Worm (Caenorhabditis elegans) whole organism, L1 larva: ENCODE results near the gene asp-13.

Source experiments
- ces-1 ChIP-seq: fragments of 150-350 bp; optimal IDR thresholded peaks from 2 replicates; lab custom pipeline; 2014; ENCODE audit warnings: missing biosample characterization, missing genetic modification reagents, missing genetic modification characterization
- elt-3 ChIP-seq, 6 experiments: fragments of 150-350 bp in 1 of 6; sonication (generic microtip); optimal IDR thresholded peaks; 2 replicates each; lab custom pipeline; 2017 to 2018; ENCODE audit warnings: missing biosample characterization in 6 of 6, missing genetic modification characterization in 6 of 6, inconsistent platforms in 1 of 6
- hlh-17 ChIP-seq: fragments of 200-800 bp; sonication (Bioruptor generic); optimal IDR thresholded peaks from 2 replicates; lab custom pipeline; 2018; ENCODE audit warnings: missing genetic modification characterization, mild to moderate bottlenecking, missing compliant biosample characterization, moderate library complexity, borderline replicate concordance
- lin-14 ChIP-seq: fragments of 200-800 bp; sonication (Bioruptor generic); optimal IDR thresholded peaks from 2 replicates; lab custom pipeline; 2018; ENCODE audit warnings: mild to moderate bottlenecking, missing genetic modification characterization, moderate library complexity, missing compliant biosample characterization
- lsy-2 ChIP-seq, 2 experiments: fragments of 150-350 bp; optimal IDR thresholded peaks; 2 replicates each; lab custom pipeline; 2014; ENCODE audit warnings: missing biosample characterization in 2 of 2, missing genetic modification characterization in 2 of 2
- nhr-12 ChIP-seq: sonication (generic microtip); optimal IDR thresholded peaks from 2 replicates; lab custom pipeline; 2017; ENCODE audit warnings: missing biosample characterization, missing genetic modification characterization
- pqm-1 ChIP-seq: sonication (generic microtip); optimal IDR thresholded peaks from 3 replicates; lab custom pipeline; 2017; ENCODE audit warnings: missing biosample characterization, missing genetic modification characterization
- rnt-1 ChIP-seq: sonication (generic microtip); optimal IDR thresholded peaks from 2 replicates; lab custom pipeline; 2016; ENCODE audit warnings: mild to moderate bottlenecking, missing genetic modification characterization, moderate library complexity, missing compliant biosample characterization
- skn-1 ChIP-seq: fragments of 150-350 bp; optimal IDR thresholded peaks from 2 replicates; lab custom pipeline; 2014; ENCODE audit warnings: missing biosample characterization, missing genetic modification characterization
- snpc-4 ChIP-seq: fragments of 150-350 bp; optimal IDR thresholded peaks from 2 replicates; lab custom pipeline; 2014; ENCODE audit warnings: missing biosample characterization, missing genetic modification characterization
- unc-130 ChIP-seq: fragments of 150-350 bp; optimal IDR thresholded peaks from 2 replicates; lab custom pipeline; 2017; ENCODE audit warnings: missing biosample characterization, missing genetic modification characterization, inconsistent platforms
- unc-62 ChIP-seq: fragments of 150-350 bp; optimal IDR thresholded peaks from 2 replicates; lab custom pipeline; 2014; ENCODE audit warnings: missing biosample characterization, missing genetic modification reagents, missing genetic modification characterization

- TF ChIP-seq unc-130 (tag; lab: Kevin White, UChicago) (no peak), nhr-12 (tag; lab: Kevin White, UChicago) (no peak), elt-3 (tag; optimal IDR thresholded peaks at IDR 0.05; lab: Kevin White, UChicago) (no peak), lsy-2 (tag; optimal IDR thresholded peaks at IDR 0.05; lab: Kevin White, UChicago) (peak in 1 of 2 experiments; percentile 22), ces-1 (no peak), lin-14 (GFP tag; lab: Kevin White, UChicago) (peak; percentile 79), skn-1 (tag; lab: Kevin White, UChicago) (no peak), unc-62 (GFP tag; lab: Kevin White, UChicago) (no peak), rnt-1 (tag; lab: Kevin White, UChicago) (no peak), hlh-17 (GFP tag; lab: Kevin White, UChicago) (no peak), pqm-1 (tag; lab: Kevin White, UChicago) (no peak), snpc-4 (tag; lab: Kevin White, UChicago) (no peak)
These were observed 33.0 kb downstream of the asp-13 start for ce11 chrV:8609776-8610529.
